Fruit fly (Drosophila melanogaster) whole organism, prepupa: ENCODE measurements around the gene E5.

Source experiments
- Blimp-1 ChIP-seq: fragments of 200-800 bp; sonication (Bioruptor generic); optimal IDR thresholded peaks from 3 replicates; lab custom pipeline; 2017; ENCODE audit warnings: missing biosample characterization, missing genetic modification characterization, mild to moderate bottlenecking, moderate library complexity, missing genetic modification reagents
- CG10631 ChIP-seq: fragments of 200-800 bp; sonication (Bioruptor generic); optimal IDR thresholded peaks from 2 replicates; lab custom pipeline; 2016; ENCODE audit warnings: missing biosample characterization, missing genetic modification characterization
- CG10669 ChIP-seq: fragments of 200-800 bp; sonication (Bioruptor generic); optimal IDR thresholded peaks from 3 replicates; lab custom pipeline; 2018; ENCODE audit warnings: missing biosample characterization, mild to moderate bottlenecking, missing genetic modification characterization, moderate library complexity
- CG11294 ChIP-seq: fragments of 200-800 bp; sonication (Bioruptor generic); IDR thresholded peaks from 2 replicates; pipeline ENCODE4 v1.3.6; 2022; ENCODE audit warnings: missing biosample characterization, missing genetic modification characterization
- CG11902 ChIP-seq: fragments of 200-800 bp; sonication (Bioruptor generic); optimal IDR thresholded peaks from 3 replicates; lab custom pipeline; 2016; ENCODE audit warnings: missing biosample characterization, missing genetic modification characterization
- CG16779 ChIP-seq: fragments of 200-800 bp; sonication (Bioruptor generic); optimal IDR thresholded peaks from 3 replicates; lab custom pipeline; 2017; ENCODE audit warnings: missing biosample characterization, mild to moderate bottlenecking, missing genetic modification characterization
- CG31627 ChIP-seq: fragments of 200-800 bp; sonication (Bioruptor generic); optimal IDR thresholded peaks from 3 replicates; lab custom pipeline; 2016; ENCODE audit warnings: missing biosample characterization, missing genetic modification characterization
- CG32006 ChIP-seq: fragments of 200-800 bp; sonication (Bioruptor generic); optimal IDR thresholded peaks from 3 replicates; lab custom pipeline; 2017; ENCODE audit warnings: missing biosample characterization, mild to moderate bottlenecking, missing genetic modification characterization
- CG3919 ChIP-seq: fragments of 200-800 bp; sonication (Bioruptor generic); optimal IDR thresholded peaks from 3 replicates; lab custom pipeline; 2016; ENCODE audit warnings: missing biosample characterization, missing genetic modification characterization
- CG6163 ChIP-seq: fragments of 200-800 bp; sonication (Bioruptor generic); IDR thresholded peaks from 3 replicates; pipeline ENCODE4 v1.3.6; 2022; ENCODE audit warnings: missing biosample characterization, missing genetic modification characterization
- CG6276 ChIP-seq: fragments of 200-800 bp; sonication (Bioruptor generic); optimal IDR thresholded peaks from 2 replicates; lab custom pipeline; 2017; ENCODE audit warnings: missing biosample characterization, mild to moderate bottlenecking, missing genetic modification characterization
- CG6792 ChIP-seq: fragments of 200-800 bp; sonication (Bioruptor generic); optimal IDR thresholded peaks from 3 replicates; lab custom pipeline; 2016; ENCODE audit warnings: missing biosample characterization, missing genetic modification characterization
- CG6808 ChIP-seq: fragments of 200-800 bp; sonication (Bioruptor generic); optimal IDR thresholded peaks from 3 replicates; lab custom pipeline; 2017; ENCODE audit warnings: missing biosample characterization, missing genetic modification characterization, mild to moderate bottlenecking, moderate library complexity, missing genetic modification reagents
- CG7368 ChIP-seq: fragments of 200-800 bp; sonication (Bioruptor generic); optimal IDR thresholded peaks from 3 replicates; lab custom pipeline; 2016; ENCODE audit warnings: missing biosample characterization, missing genetic modification characterization
- CG8119 ChIP-seq: fragments of 200-800 bp; sonication (Bioruptor generic); IDR thresholded peaks from 3 replicates; pipeline ENCODE4 v1.3.6; 2022; ENCODE audit warnings: missing biosample characterization, missing genetic modification characterization
- CG8319 ChIP-seq: fragments of 200-800 bp; sonication (Bioruptor generic); optimal IDR thresholded peaks from 3 replicates; lab custom pipeline; 2016; ENCODE audit warnings: missing biosample characterization, missing genetic modification characterization
- CG8632 ChIP-seq: fragments of 200-800 bp; sonication (Bioruptor generic); optimal IDR thresholded peaks from 3 replicates; lab custom pipeline; 2016; ENCODE audit warnings: missing biosample characterization, missing genetic modification characterization
- Eip75B ChIP-seq: fragments of 200-800 bp; sonication (Bioruptor generic); optimal IDR thresholded peaks from 3 replicates; lab custom pipeline; 2016; ENCODE audit warnings: missing biosample characterization, missing genetic modification characterization
- Eip78C ChIP-seq: fragments of 200-800 bp; sonication (Bioruptor generic); peaks from one replicate; lab custom pipeline; 2016; ENCODE audit warnings: missing biosample characterization, missing genetic modification characterization
- Eip93F ChIP-seq: fragments of 200-800 bp; sonication (Bioruptor generic); optimal IDR thresholded peaks from 2 replicates; lab custom pipeline; 2016; ENCODE audit warnings: missing biosample characterization, mild to moderate bottlenecking, missing genetic modification characterization
- Ets96B ChIP-seq: fragments of 200-800 bp; optimal IDR thresholded peaks from 2 replicates; lab custom pipeline; 2019; ENCODE audit warnings: missing biosample characterization, mild to moderate bottlenecking, missing genetic modification characterization, moderate library complexity
- Gug ChIP-seq: fragments of 200-800 bp; sonication (Bioruptor generic); IDR thresholded peaks from 2 replicates; pipeline ENCODE4 v1.3.6; 2022; ENCODE audit warnings: missing biosample characterization, missing genetic modification characterization
- Hr39 ChIP-seq: fragments of 200-800 bp; sonication (Bioruptor generic); optimal IDR thresholded peaks from 2 replicates; lab custom pipeline; 2016; ENCODE audit warnings: missing biosample characterization, missing genetic modification characterization
- Hr4 ChIP-seq: fragments of 200-800 bp; sonication (Bioruptor generic); optimal IDR thresholded peaks from 3 replicates; lab custom pipeline; 2016; ENCODE audit warnings: missing biosample characterization, missing genetic modification characterization
- Lpt ChIP-seq: fragments of 200-800 bp; sonication (Bioruptor generic); optimal IDR thresholded peaks from 3 replicates; lab custom pipeline; 2016; ENCODE audit warnings: missing biosample characterization, missing genetic modification characterization
- Met ChIP-seq: fragments of 200-800 bp; sonication (Bioruptor generic); optimal IDR thresholded peaks from 3 replicates; lab custom pipeline; 2016; ENCODE audit warnings: missing biosample characterization, missing genetic modification characterization
- OdsH ChIP-seq: fragments of 200-800 bp; sonication (Bioruptor generic); optimal IDR thresholded peaks from 3 replicates; lab custom pipeline; 2016; ENCODE audit warnings: missing biosample characterization, missing genetic modification characterization
- Smox ChIP-seq: fragments of 200-800 bp; sonication (Bioruptor generic); optimal IDR thresholded peaks from 3 replicates; lab custom pipeline; 2016; ENCODE audit warnings: missing biosample characterization, missing genetic modification characterization
- Sox102F ChIP-seq: fragments of 200-800 bp; sonication (Bioruptor generic); optimal IDR thresholded peaks from 2 replicates; lab custom pipeline; 2016; ENCODE audit warnings: missing biosample characterization, mild to moderate bottlenecking, missing genetic modification characterization
- Sox14 ChIP-seq: fragments of 200-800 bp; sonication (Bioruptor generic); optimal IDR thresholded peaks from 3 replicates; lab custom pipeline; 2016; ENCODE audit warnings: missing biosample characterization, missing genetic modification characterization
- Sox15 ChIP-seq: fragments of 200-800 bp; sonication (Bioruptor generic); optimal IDR thresholded peaks from 3 replicates; lab custom pipeline; 2016; ENCODE audit warnings: missing biosample characterization, missing genetic modification characterization
- achi ChIP-seq: fragments of 200-800 bp; sonication (Bioruptor generic); optimal IDR thresholded peaks from 3 replicates; lab custom pipeline; 2016; ENCODE audit warnings: missing biosample characterization, missing genetic modification characterization
- acj6 ChIP-seq: fragments of 200-800 bp; sonication (Bioruptor generic); optimal IDR thresholded peaks from 3 replicates; lab custom pipeline; 2016; ENCODE audit warnings: missing biosample characterization, missing genetic modification characterization
- dsx ChIP-seq: fragments of 200-800 bp; optimal IDR thresholded peaks from 3 replicates; lab custom pipeline; 2019; ENCODE audit warnings: missing biosample characterization, mild to moderate bottlenecking, missing genetic modification characterization, moderate library complexity; ENCODE audit not compliant: poor library complexity, severe bottlenecking
- eg ChIP-seq: fragments of 200-800 bp; sonication (Bioruptor generic); IDR thresholded peaks from 3 replicates; pipeline ENCODE4 v1.3.6; 2022; ENCODE audit warnings: missing biosample characterization, missing genetic modification characterization
- fd59A ChIP-seq: fragments of 200-800 bp; sonication (Bioruptor generic); optimal IDR thresholded peaks from 2 replicates; lab custom pipeline; 2017; ENCODE audit warnings: missing biosample characterization, mild to moderate bottlenecking, missing genetic modification characterization, missing genetic modification reagents
- fd85E ChIP-seq: fragments of 200-800 bp; sonication (Bioruptor generic); optimal IDR thresholded peaks from 3 replicates; lab custom pipeline; 2016; ENCODE audit warnings: missing biosample characterization, missing genetic modification characterization
- fkh ChIP-seq: fragments of 200-800 bp; sonication (Bioruptor generic); optimal IDR thresholded peaks from 3 replicates; lab custom pipeline; 2017; ENCODE audit warnings: missing biosample characterization, mild to moderate bottlenecking, missing genetic modification characterization, moderate library complexity
- lz ChIP-seq: fragments of 200-800 bp; sonication (Bioruptor generic); optimal IDR thresholded peaks from 3 replicates; lab custom pipeline; 2016; ENCODE audit warnings: missing biosample characterization, missing genetic modification characterization
- net ChIP-seq: fragments of 200-800 bp; sonication (Bioruptor generic); optimal IDR thresholded peaks from 3 replicates; lab custom pipeline; 2016; ENCODE audit warnings: missing biosample characterization, missing genetic modification characterization
- pdm3 ChIP-seq: fragments of 200-800 bp; sonication (Bioruptor generic); optimal IDR thresholded peaks from 3 replicates; lab custom pipeline; 2016; ENCODE audit warnings: missing biosample characterization, missing genetic modification characterization
- salr ChIP-seq, 2 experiments: fragments of 200-800 bp; sonication (Bioruptor generic); optimal IDR thresholded peaks; 3 replicates each; lab custom pipeline; 2016 to 2018; ENCODE audit warnings: missing biosample characterization in 2 of 2, missing genetic modification characterization in 2 of 2, mild to moderate bottlenecking in 1 of 2
- spab ChIP-seq: fragments of 200-800 bp; sonication (Bioruptor generic); optimal IDR thresholded peaks from 2 replicates; lab custom pipeline; 2017; ENCODE audit warnings: missing biosample characterization, mild to moderate bottlenecking, missing genetic modification characterization, missing genetic modification reagents
- svp ChIP-seq: fragments of 200-800 bp; sonication (Bioruptor generic); peaks from one replicate; lab custom pipeline; 2016; ENCODE audit warnings: missing biosample characterization, missing genetic modification characterization
- topi ChIP-seq: fragments of 200-800 bp; sonication (Bioruptor generic); optimal IDR thresholded peaks from 3 replicates; lab custom pipeline; 2016; ENCODE audit warnings: missing biosample characterization, missing genetic modification characterization

The E5 gene

DNA sequence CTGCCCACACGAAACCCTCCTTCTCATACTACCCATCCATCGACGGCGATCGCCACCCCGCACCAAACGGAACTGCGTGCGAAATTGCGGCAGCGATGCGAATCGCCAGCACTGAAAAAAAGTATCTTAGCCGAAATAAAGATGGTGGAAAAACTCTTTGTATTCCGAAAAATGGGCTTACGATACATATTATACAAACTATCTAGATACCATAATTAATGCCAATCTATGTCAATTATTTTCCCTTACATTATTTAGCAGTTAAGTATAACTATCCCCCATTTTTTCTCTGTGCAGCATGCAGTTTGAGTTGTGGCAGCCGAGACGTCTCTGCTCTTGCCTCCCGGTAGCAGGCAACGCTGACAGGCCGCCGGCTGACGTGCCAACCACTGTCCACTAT lies 12.9 kb downstream of the E5 start (continued):
- TF ChIP-seq CG32006 (GFP tag; lab: Kevin White, UChicago) (peak; percentile 79), Sox102F (GFP tag; lab: Kevin White, UChicago) (peak; percentile 45), pdm3 (GFP tag; lab: Kevin White, UChicago) (peak; percentile 67), CG11294 (GFP tag; lab: Robert Waterston, UW) (no peak), salr (GFP tag; optimal IDR thresholded peaks at IDR 0.05; lab: Kevin White, UChicago) (peak; percentile 25 to 62), Eip75B (GFP tag; lab: Kevin White, UChicago) (peak; percentile 61), Blimp-1 (GFP tag; lab: Kevin White, UChicago) (no peak), net (GFP tag; lab: Kevin White, UChicago) (peak; percentile 67), CG8632 (GFP tag; lab: Kevin White, UChicago) (peak; percentile 59), CG10631 (GFP tag; lab: Kevin White, UChicago) (peak; percentile 76), acj6 (GFP tag; lab: Kevin White, UChicago) (peak; percentile 70), CG6808 (GFP tag; lab: Kevin White, UChicago) (peak; percentile 62), Smox (GFP tag; lab: Kevin White, UChicago) (peak; percentile 53), CG8119 (peak; percentile 81), CG10669 (GFP tag; lab: Kevin White, UChicago) (peak; percentile 49), Hr4 (GFP tag; lab: Kevin White, UChicago) (peak; percentile 77), Eip78C (GFP tag; lab: Kevin White, UChicago) (peak; percentile 95), CG11902 (GFP tag; lab: Kevin White, UChicago) (no peak), spab (peak; percentile 58), fkh (GFP tag; lab: Kevin White, UChicago) (no peak), achi (GFP tag; lab: Kevin White, UChicago) (peak; percentile 70), fd59A (GFP tag; lab: Kevin White, UChicago) (peak; percentile 55), Met (GFP tag; lab: Kevin White, UChicago) (peak; percentile 70)

DNA sequence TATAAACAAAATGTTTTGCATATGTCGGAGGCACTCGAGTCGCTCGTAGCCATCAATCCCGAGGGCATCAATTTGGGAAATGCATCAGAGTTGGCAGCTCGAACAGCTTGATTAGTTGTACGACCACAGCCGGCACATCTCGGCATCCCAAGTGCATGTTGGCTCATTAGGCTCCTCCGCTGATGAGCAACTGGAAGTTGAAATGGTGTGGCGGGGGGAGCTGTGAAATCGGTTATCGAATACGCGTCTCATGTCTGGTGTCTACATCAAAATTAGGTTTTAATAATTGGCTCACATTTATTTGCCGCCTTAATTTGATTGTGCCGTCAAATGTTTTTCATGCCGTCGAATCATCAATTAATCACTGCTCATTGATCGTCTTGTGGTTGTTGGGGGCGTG lies 15.5 kb downstream of the E5 start:
- no peak for TF ChIP-seq CG6792 (GFP tag; lab: Kevin White, UChicago)
- TF ChIP-seq Hr39 (GFP tag; lab: Kevin White, UChicago): no peak
- TF ChIP-seq CG3919 (GFP tag; lab: Kevin White, UChicago): no peak
- TF ChIP-seq Sox14 (GFP tag; lab: Kevin White, UChicago): no peak
- no peak for TF ChIP-seq Ets96B (tag; lab: Kevin White, UChicago)
- TF ChIP-seq topi (GFP tag; lab: Kevin White, UChicago): no peak
- no peak for TF ChIP-seq Sox15 (GFP tag; lab: Kevin White, UChicago)
- TF ChIP-seq net (GFP tag; lab: Kevin White, UChicago): no peak
- TF ChIP-seq CG6276 (GFP tag; lab: Kevin White, UChicago): no peak
- TF ChIP-seq CG31627 (GFP tag; lab: Kevin White, UChicago): no peak
- no peak for TF ChIP-seq CG8319 (GFP tag; lab: Kevin White, UChicago)

DNA sequence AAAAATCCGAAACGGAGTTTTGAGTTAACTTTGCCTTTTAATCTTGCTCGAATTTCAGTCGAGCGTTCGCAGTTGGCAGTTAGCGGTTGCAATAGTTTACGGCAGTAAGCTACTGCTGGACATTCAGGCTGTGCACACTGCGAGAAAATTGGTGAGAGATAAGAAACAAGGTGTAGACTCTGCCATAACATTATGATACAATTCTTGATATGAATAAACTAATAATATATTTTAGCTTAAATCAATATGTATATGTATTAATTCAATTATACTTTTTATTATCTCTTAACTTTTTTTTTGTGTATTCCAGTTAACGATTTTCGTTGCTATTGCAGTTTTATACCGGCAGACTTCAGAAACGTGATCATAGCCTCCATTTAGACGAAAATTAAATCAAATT lies 17.4 kb downstream of the E5 start:
- TF ChIP-seq CG11294 (GFP tag; lab: Robert Waterston, UW): peak; percentile 53; the same call in 1 of the 2 replicates
- no peak for TF ChIP-seq Eip75B (GFP tag; lab: Kevin White, UChicago)
- peak; percentile 49 for TF ChIP-seq Lpt (GFP tag; lab: Kevin White, UChicago)
- TF ChIP-seq Eip93F: no peak
- TF ChIP-seq Ets96B (tag; lab: Kevin White, UChicago): peak; percentile 26
- TF ChIP-seq dsx (GFP tag; lab: Kevin White, UChicago): peak; percentile 7
- no peak for TF ChIP-seq fd59A (GFP tag; lab: Kevin White, UChicago)
- peak; percentile 71 for TF ChIP-seq achi (GFP tag; lab: Kevin White, UChicago)
- TF ChIP-seq Sox102F (GFP tag; lab: Kevin White, UChicago): peak; percentile 4
- no peak for TF ChIP-seq CG16779 (tag; lab: Kevin White, UChicago)
- peak; percentile 78 for TF ChIP-seq CG6163 (GFP tag; lab: Robert Waterston, UW)
- peak; percentile 87 for TF ChIP-seq eg (GFP tag; lab: Robert Waterston, UW)
- no peak for TF ChIP-seq fd85E (GFP tag; lab: Kevin White, UChicago)
- no peak for TF ChIP-seq Hr39 (GFP tag; lab: Kevin White, UChicago)
- TF ChIP-seq CG31627 (GFP tag; lab: Kevin White, UChicago): no peak
- peak in 1 of 2 experiments; percentile 62 for TF ChIP-seq salr (GFP tag; optimal IDR thresholded peaks at IDR 0.05; lab: Kevin White, UChicago)
- TF ChIP-seq Gug (GFP tag; lab: Robert Waterston, UW): peak; percentile 70
- TF ChIP-seq CG6808 (GFP tag; lab: Kevin White, UChicago): peak; percentile 35
- TF ChIP-seq Hr4 (GFP tag; lab: Kevin White, UChicago): peak; percentile 65
- peak; percentile 19 for TF ChIP-seq CG7368
- peak; percentile 39 for TF ChIP-seq acj6 (GFP tag; lab: Kevin White, UChicago)
- peak; percentile 8 for TF ChIP-seq spab
- TF ChIP-seq lz: no peak
- no peak for TF ChIP-seq Met (GFP tag; lab: Kevin White, UChicago)
- TF ChIP-seq CG32006 (GFP tag; lab: Kevin White, UChicago): peak; percentile 84
- no peak for TF ChIP-seq CG11902 (GFP tag; lab: Kevin White, UChicago)
- TF ChIP-seq CG10669 (GFP tag; lab: Kevin White, UChicago): peak; percentile 41
- peak; percentile 61 for TF ChIP-seq svp
- TF ChIP-seq OdsH (GFP tag; lab: Kevin White, UChicago): peak; percentile 60
- peak; percentile 58 for TF ChIP-seq CG3919 (GFP tag; lab: Kevin White, UChicago)
- no peak for TF ChIP-seq Sox15 (GFP tag; lab: Kevin White, UChicago)
